Fruit fly (Drosophila melanogaster) S2 (cell line): ENCODE results near the gene Rad23.

Source experiments
- CG8478 ChIP-seq: fragments of >200 bp; optimal IDR thresholded peaks from 2 replicates; lab custom pipeline; 2018
- CTCF ChIP-seq, 2 experiments: fragments of >200 bp; optimal IDR thresholded peaks; 2 replicates each; lab custom pipeline; 2018

Rad23 gene

DNA sequence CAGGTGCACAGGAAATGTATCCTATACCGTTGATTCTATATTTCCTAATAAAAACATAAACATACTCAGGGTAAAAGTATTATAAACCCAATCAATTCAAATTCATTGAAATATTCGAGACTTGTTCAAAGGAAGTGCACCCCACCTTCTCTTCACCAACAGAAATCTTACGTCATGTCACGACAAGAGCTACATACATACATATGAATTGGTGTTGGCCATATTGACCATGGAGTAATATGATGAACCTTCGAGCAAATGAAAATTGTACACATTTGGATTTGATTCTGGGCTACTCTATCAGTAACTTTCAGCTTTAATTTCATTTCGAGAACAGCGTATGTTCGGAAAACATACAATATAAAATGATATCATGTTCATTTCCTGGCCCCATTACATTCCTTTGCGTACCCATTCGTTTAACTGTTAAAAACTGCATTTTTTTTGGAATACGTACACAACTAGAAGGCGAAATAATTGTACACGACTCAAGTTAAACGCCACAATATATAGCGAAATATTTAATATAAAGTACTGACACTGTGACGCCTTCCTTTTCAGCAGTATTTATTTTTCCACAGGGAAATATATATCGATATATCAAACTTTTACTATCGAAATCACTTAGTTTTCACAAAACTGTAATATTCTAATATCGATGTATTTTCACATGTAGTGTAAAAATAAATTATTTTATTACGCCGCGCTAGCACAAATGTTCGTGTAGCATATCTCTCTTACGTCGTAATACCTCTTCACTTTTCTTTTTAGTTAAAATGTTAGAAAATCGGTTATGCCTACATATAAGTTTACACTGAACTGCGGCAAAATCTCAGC, 50.4 kb downstream of the Rad23 start, which contains the start of gene PMCA:
TSS of gene PMCA (minus strand) at position 825 of the 837 bp plus-strand sequence.
- TF ChIP-seq CG8478 = no peak
- TF ChIP-seq CTCF (optimal IDR thresholded peaks at IDR 0.05; lab: Kevin White, UChicago) = no peak

DNA sequence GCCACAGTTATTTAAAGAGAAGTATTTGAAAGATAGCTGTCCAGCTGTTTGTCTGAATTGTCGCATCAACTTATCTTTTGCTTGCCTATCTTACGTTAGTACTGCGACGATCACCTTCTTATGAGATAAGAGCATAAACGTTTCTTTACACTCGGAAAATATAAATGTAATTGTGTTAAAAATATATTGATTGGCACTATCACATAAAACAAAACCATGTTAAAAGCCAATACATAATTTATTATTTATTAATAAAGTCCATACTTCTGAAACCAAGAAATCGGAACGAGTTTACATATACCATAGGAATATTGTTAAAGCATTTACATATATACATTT, 51.0 kb downstream of the Rad23 start:
- TF ChIP-seq CTCF (optimal IDR thresholded peaks at IDR 0.05; lab: Kevin White, UChicago) = no peak
- no peak for TF ChIP-seq CG8478

DNA sequence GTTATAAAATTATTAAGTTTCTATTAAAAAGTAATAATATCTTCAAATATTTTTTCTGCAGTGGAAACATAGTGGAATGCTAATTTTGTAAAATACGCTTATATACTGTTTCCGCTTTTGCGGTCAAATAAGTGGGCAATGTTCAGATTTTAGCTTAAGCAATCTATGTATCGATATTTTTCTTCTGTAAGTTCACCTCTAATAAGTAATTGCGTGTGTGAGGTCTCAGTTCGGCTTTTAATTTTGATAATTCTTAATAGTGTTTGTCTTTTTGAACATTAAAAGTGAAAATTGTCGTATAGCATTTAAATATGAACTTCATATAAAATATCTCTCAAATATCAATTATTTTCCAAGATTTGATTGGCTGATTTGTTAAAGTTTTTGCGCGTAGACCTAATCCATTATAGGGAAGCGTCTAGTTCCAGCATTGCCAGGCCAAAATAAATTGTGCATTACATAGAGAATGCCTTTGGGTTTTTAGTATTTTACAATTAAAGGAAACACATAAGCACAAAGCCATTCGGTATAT, 51.9 kb downstream of the Rad23 start, which contains the start of gene Hcf:
TSS of gene Hcf (plus strand) at position 180 of the 532 bp plus-strand sequence.
- no peak for TF ChIP-seq CTCF (optimal IDR thresholded peaks at IDR 0.05; lab: Kevin White, UChicago)
- TF ChIP-seq CG8478 = no peak
